Fruit fly (Drosophila melanogaster) whole organism, embryonic: Measurements from ENCODE around the gene CG5853.

Source experiments
- ATbp ChIP-seq: fragments of 200-800 bp; sonication (Bioruptor generic); optimal IDR thresholded peaks from 2 replicates; lab custom pipeline; 2017; ENCODE audit warnings: missing biosample characterization, mild to moderate bottlenecking, missing genetic modification characterization, missing genetic modification reagents
- Ada2b ChIP-seq: fragments of 200-800 bp; sonication (Bioruptor generic); IDR thresholded peaks from 2 replicates; pipeline ENCODE4 v1.3.6; 2022; ENCODE audit warnings: missing biosample characterization, missing genetic modification characterization
- CG10431 ChIP-seq: fragments of 200-800 bp; sonication (Bioruptor generic); optimal IDR thresholded peaks from 3 replicates; lab custom pipeline; 2018; ENCODE audit warnings: missing biosample characterization, mild to moderate bottlenecking, missing genetic modification characterization
- CG10543 ChIP-seq: fragments of 200-800 bp; sonication (Bioruptor generic); optimal IDR thresholded peaks from 3 replicates; lab custom pipeline; 2017; ENCODE audit warnings: missing biosample characterization, mild to moderate bottlenecking, missing genetic modification characterization, moderate library complexity
- CG11398 ChIP-seq: fragments of 200-800 bp; sonication (Bioruptor generic); optimal IDR thresholded peaks from 2 replicates; lab custom pipeline; 2016; ENCODE audit warnings: missing biosample characterization, missing genetic modification characterization
- CG13123 ChIP-seq: fragments of 200-800 bp; sonication (Bioruptor generic); optimal IDR thresholded peaks from 2 replicates; lab custom pipeline; 2016; ENCODE audit warnings: missing biosample characterization, missing genetic modification characterization
- CG14441 ChIP-seq: fragments of 200-800 bp; sonication (Bioruptor generic); IDR thresholded peaks from 2 replicates; pipeline ENCODE4 v1.3.6; 2022; ENCODE audit warnings: missing biosample characterization, missing genetic modification characterization
- CG1529 ChIP-seq: fragments of 200-800 bp; sonication (Bioruptor generic); optimal IDR thresholded peaks from 3 replicates; lab custom pipeline; 2018; ENCODE audit warnings: missing biosample characterization, missing genetic modification characterization
- CG15514 ChIP-seq: fragments of 200-800 bp; sonication (Bioruptor generic); optimal IDR thresholded peaks from 3 replicates; lab custom pipeline; 2017; ENCODE audit warnings: missing biosample characterization, missing genetic modification characterization, mild to moderate bottlenecking, moderate library complexity, missing genetic modification reagents
- CG2120 ChIP-seq: fragments of 200-800 bp; sonication (Bioruptor generic); optimal IDR thresholded peaks from 3 replicates; lab custom pipeline; 2016; ENCODE audit warnings: missing biosample characterization, missing genetic modification characterization
- CG3838 ChIP-seq: fragments of 200-800 bp; sonication (Bioruptor generic); optimal IDR thresholded peaks from 3 replicates; lab custom pipeline; 2016; ENCODE audit warnings: missing biosample characterization, missing genetic modification characterization
- CG6254 ChIP-seq: fragments of 200-800 bp; sonication (Bioruptor generic); optimal IDR thresholded peaks from 3 replicates; lab custom pipeline; 2017; ENCODE audit warnings: mild to moderate bottlenecking, missing biosample characterization, missing genetic modification reagents, missing genetic modification characterization
- CG6689 ChIP-seq: fragments of 200-800 bp; sonication (Bioruptor generic); IDR thresholded peaks from 2 replicates; pipeline ENCODE4 v1.3.6; 2022; ENCODE audit warnings: missing biosample characterization, missing genetic modification characterization
- CG6791 ChIP-seq: fragments of 200-800 bp; sonication (Bioruptor generic); IDR thresholded peaks from 3 replicates; pipeline ENCODE4 v1.3.6; 2022; ENCODE audit warnings: missing biosample characterization, missing genetic modification characterization; ENCODE audit not compliant: partially characterized antibody
- CG6813 ChIP-seq: fragments of 200-800 bp; sonication (Bioruptor generic); optimal IDR thresholded peaks from 2 replicates; lab custom pipeline; 2017; ENCODE audit warnings: missing biosample characterization, missing genetic modification characterization, mild to moderate bottlenecking, moderate library complexity, missing genetic modification reagents
- CG7987 ChIP-seq: fragments of 200-800 bp; sonication (Bioruptor generic); optimal IDR thresholded peaks from 2 replicates; lab custom pipeline; 2018; ENCODE audit warnings: missing biosample characterization, mild to moderate bottlenecking, missing genetic modification characterization, moderate library complexity
- CG8388 ChIP-seq: fragments of 200-800 bp; sonication (Bioruptor generic); optimal IDR thresholded peaks from 2 replicates; lab custom pipeline; 2019; ENCODE audit warnings: missing biosample characterization, mild to moderate bottlenecking, missing genetic modification characterization, moderate library complexity
- Dek ChIP-seq: fragments of 200-800 bp; sonication (Bioruptor generic); optimal IDR thresholded peaks from 3 replicates; lab custom pipeline; 2019; ENCODE audit warnings: missing biosample characterization, mild to moderate bottlenecking, missing genetic modification characterization, moderate library complexity
- Dll ChIP-seq: fragments of 200-800 bp; sonication (Bioruptor generic); IDR thresholded peaks from 4 replicates; pipeline ENCODE4 v1.3.6; 2022; ENCODE audit warnings: missing biosample characterization, missing genetic modification characterization; ENCODE audit not compliant: partially characterized antibody
- Dp ChIP-seq: fragments of 200-800 bp; sonication (Bioruptor generic); optimal IDR thresholded peaks from 2 replicates; lab custom pipeline; 2018; ENCODE audit warnings: missing biosample characterization, mild to moderate bottlenecking, missing genetic modification characterization, moderate library complexity
- GATAe ChIP-seq: fragments of 200-800 bp; sonication (Bioruptor generic); conservative IDR thresholded peaks from 2 replicates; pipeline ENCODE4 v1.3.6; 2022; ENCODE audit warnings: missing biosample characterization, missing genetic modification characterization
- HLH3B ChIP-seq: fragments of 200-800 bp; sonication (Bioruptor generic); IDR thresholded peaks from 2 replicates; pipeline ENCODE4 v1.3.6; 2022; ENCODE audit warnings: missing biosample characterization, missing genetic modification characterization
- HLH54F ChIP-seq: fragments of 200-800 bp; sonication (Bioruptor generic); optimal IDR thresholded peaks from 3 replicates; lab custom pipeline; 2016; ENCODE audit warnings: missing biosample characterization, missing genetic modification characterization
- Hmx ChIP-seq: fragments of 200-800 bp; sonication (Bioruptor generic); optimal IDR thresholded peaks from 2 replicates; lab custom pipeline; 2016; ENCODE audit warnings: missing biosample characterization, missing genetic modification characterization
- Hsf ChIP-seq: fragments of 200-800 bp; sonication (Bioruptor generic); optimal IDR thresholded peaks from 3 replicates; lab custom pipeline; 2016; ENCODE audit warnings: missing biosample characterization, missing genetic modification characterization
- Nf-YC ChIP-seq: fragments of 200-800 bp; optimal IDR thresholded peaks from 3 replicates; lab custom pipeline; 2019; ENCODE audit warnings: missing biosample characterization, mild to moderate bottlenecking, missing genetic modification characterization, moderate library complexity
- Optix ChIP-seq: fragments of 200-800 bp; sonication (Bioruptor generic); IDR thresholded peaks from 3 replicates; pipeline ENCODE4 v1.3.6; 2022; ENCODE audit warnings: missing biosample characterization, missing genetic modification characterization
- Pdp1 ChIP-seq, 2 experiments: fragments of 200-800 bp; sonication (Bioruptor generic); optimal IDR thresholded peaks; 3 replicates each; lab custom pipeline; 2016; ENCODE audit warnings: missing biosample characterization in 2 of 2, missing genetic modification characterization in 2 of 2, mild to moderate bottlenecking in 1 of 2, moderate library complexity in 1 of 2
- Vsx1 ChIP-seq: fragments of 200-800 bp; sonication (Bioruptor generic); optimal IDR thresholded peaks from 2 replicates; lab custom pipeline; 2017; ENCODE audit warnings: missing biosample characterization, mild to moderate bottlenecking, missing genetic modification characterization, missing genetic modification reagents
- ems ChIP-seq: fragments of 200-800 bp; sonication (Bioruptor generic); optimal IDR thresholded peaks from 3 replicates; lab custom pipeline; 2016; ENCODE audit warnings: missing biosample characterization, missing genetic modification characterization
- exex ChIP-seq: fragments of 200-800 bp; sonication (Bioruptor generic); optimal IDR thresholded peaks from 4 replicates; lab custom pipeline; 2018; ENCODE audit warnings: missing biosample characterization, mild to moderate bottlenecking, missing genetic modification characterization, moderate library complexity
- fu2 ChIP-seq: fragments of 200-800 bp; sonication (Bioruptor generic); optimal IDR thresholded peaks from 2 replicates; lab custom pipeline; 2016; ENCODE audit warnings: missing biosample characterization, missing genetic modification characterization
- gt ChIP-seq: fragments of 200-800 bp; sonication (Bioruptor generic); IDR thresholded peaks from 2 replicates; pipeline ENCODE4 v1.3.6; 2022; ENCODE audit warnings: missing biosample characterization, missing genetic modification characterization
- hb ChIP-seq: fragments of 200-800 bp; sonication (Bioruptor generic); IDR thresholded peaks from 3 replicates; pipeline ENCODE4 v1.3.6; 2022; ENCODE audit warnings: missing biosample characterization, missing genetic modification characterization; ENCODE audit not compliant: partially characterized antibody
- inv ChIP-seq: fragments of 200-800 bp; sonication (Bioruptor generic); IDR thresholded peaks from 2 replicates; pipeline ENCODE4 v1.3.6; 2022; ENCODE audit warnings: missing biosample characterization, missing genetic modification characterization; ENCODE audit not compliant: partially characterized antibody
- lilli ChIP-seq: fragments of 200-800 bp; sonication (Bioruptor generic); optimal IDR thresholded peaks from 3 replicates; lab custom pipeline; 2016; ENCODE audit warnings: missing biosample characterization, missing genetic modification characterization
- lola ChIP-seq, 3 experiments: fragments of >200 bp in 2 of 3; fragments of 200-800 bp in 1 of 3; sonication (Bioruptor generic) in 1 of 3; optimal IDR thresholded peaks; 2 replicates each; lab custom pipeline; 2017 to 2019; ENCODE audit warnings: missing biosample characterization in 3 of 3, missing genetic modification characterization in 3 of 3, mild to moderate bottlenecking in 1 of 3, moderate library complexity in 1 of 3
- nom ChIP-seq: fragments of 200-800 bp; sonication (Bioruptor generic); optimal IDR thresholded peaks from 2 replicates; lab custom pipeline; 2017; ENCODE audit warnings: missing biosample characterization, missing genetic modification characterization, mild to moderate bottlenecking, moderate library complexity, missing genetic modification reagents
- oc ChIP-seq: fragments of 200-800 bp; sonication (Bioruptor generic); optimal IDR thresholded peaks from 2 replicates; lab custom pipeline; 2018; ENCODE audit warnings: missing biosample characterization, mild to moderate bottlenecking, missing genetic modification characterization, moderate library complexity
- org-1 ChIP-seq: fragments of 200-800 bp; sonication (Bioruptor generic); optimal IDR thresholded peaks from 2 replicates; lab custom pipeline; 2017; ENCODE audit warnings: missing biosample characterization, missing genetic modification characterization
- salm ChIP-seq: fragments of 200-800 bp; sonication (Bioruptor generic); optimal IDR thresholded peaks from 2 replicates; lab custom pipeline; 2018; ENCODE audit warnings: missing biosample characterization, mild to moderate bottlenecking, missing genetic modification characterization
- shn ChIP-seq: fragments of 200-800 bp; sonication (Bioruptor generic); optimal IDR thresholded peaks from 3 replicates; lab custom pipeline; 2016; ENCODE audit warnings: missing biosample characterization, missing genetic modification characterization
- sim ChIP-seq: fragments of 200-800 bp; sonication (Bioruptor generic); IDR thresholded peaks from 2 replicates; pipeline ENCODE4 v1.3.6; 2022; ENCODE audit warnings: missing biosample characterization, missing genetic modification characterization
- sna ChIP-seq: fragments of 200-800 bp; sonication (Bioruptor generic); IDR thresholded peaks from 2 replicates; pipeline ENCODE4 v1.3.6; 2022; ENCODE audit warnings: missing biosample characterization, missing genetic modification characterization; ENCODE audit not compliant: partially characterized antibody
- sug ChIP-seq: fragments of 200-800 bp; optimal IDR thresholded peaks from 2 replicates; lab custom pipeline; 2019; ENCODE audit warnings: missing biosample characterization, mild to moderate bottlenecking, missing genetic modification characterization, moderate library complexity
- trem ChIP-seq: fragments of 200-800 bp; optimal IDR thresholded peaks from 3 replicates; lab custom pipeline; 2019; ENCODE audit warnings: missing biosample characterization, mild to moderate bottlenecking, missing genetic modification characterization, moderate library complexity
- unpg ChIP-seq: fragments of 200-800 bp; sonication (Bioruptor generic); optimal IDR thresholded peaks from 3 replicates; lab custom pipeline; 2018; ENCODE audit warnings: missing biosample characterization, mild to moderate bottlenecking, missing genetic modification characterization, moderate library complexity

CG5853 gene

DNA sequence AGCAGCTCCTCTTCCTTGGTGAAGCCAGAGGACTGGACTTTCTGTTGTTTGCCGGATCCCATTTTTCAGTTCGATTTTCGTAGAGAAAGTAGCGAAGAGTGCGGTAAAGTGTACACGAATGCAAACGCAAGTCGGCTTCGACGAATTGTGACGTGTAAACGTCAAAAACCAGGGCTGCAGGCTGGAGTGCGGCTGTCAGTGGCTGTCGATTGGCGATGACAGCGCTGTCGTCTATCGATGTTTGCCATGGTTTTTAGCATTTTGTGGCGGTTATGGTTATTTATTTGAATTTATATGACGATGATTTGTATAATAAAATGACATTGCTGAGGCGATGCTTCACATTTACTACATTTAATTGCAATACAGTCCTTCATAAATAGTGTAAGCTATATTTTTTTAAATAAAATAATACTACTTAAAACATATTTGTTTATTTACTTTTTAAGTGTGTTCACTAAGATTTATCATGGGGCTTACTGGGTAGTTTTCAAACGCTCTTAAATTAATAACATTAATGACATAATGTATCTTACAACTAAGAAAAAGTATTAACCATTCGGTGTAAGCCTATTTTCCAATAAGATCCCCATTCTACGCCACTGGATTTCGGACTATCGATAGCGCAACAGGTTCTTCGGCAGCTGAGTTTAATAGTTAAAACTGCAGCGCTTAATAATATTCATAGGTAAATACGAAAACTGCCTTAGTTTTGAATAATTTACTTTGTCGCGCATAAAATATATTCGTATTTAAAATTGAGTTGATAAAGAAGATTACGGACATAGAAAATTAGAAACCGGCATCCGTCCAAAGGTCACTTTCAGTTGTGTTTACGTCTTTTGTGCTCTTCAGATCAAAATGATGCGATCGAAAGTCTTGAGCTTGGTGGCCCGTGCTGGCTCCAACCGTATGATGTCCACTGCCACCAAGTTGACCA is 29.2 kb downstream of the CG5853 start, which contains the start of the genes CG5885 and CG4598 (continued):
- TF ChIP-seq CG6254 (GFP tag; lab: Kevin White, UChicago) (no peak), CG6689 (GFP tag; lab: Robert Waterston, UW) (peak; percentile 43; the same call in 1 of the 2 replicates), Optix (peak; percentile 19; the same call in 1 of the 3 replicates), CG11398 (GFP tag; lab: Kevin White, UChicago) (no peak), nom (peak; percentile 96), CG6813 (GFP tag; lab: Kevin White, UChicago) (peak; percentile 23), gt (no peak), CG7987 (no peak), hb (peak; percentile 69), shn (GFP tag; lab: Kevin White, UChicago) (peak; percentile 9), Dp (GFP tag; lab: Kevin White, UChicago) (peak; percentile 88), inv (GFP tag; lab: Robert Waterston, UW) (peak; percentile 58), Dek (tag; lab: Kevin White, UChicago) (peak; percentile 76), CG8388 (GFP tag; lab: Kevin White, UChicago) (peak; percentile 68), Vsx1 (GFP tag; lab: Kevin White, UChicago) (no peak), unpg (peak; percentile 70), sim (GFP tag; lab: Robert Waterston, UW) (no peak; the same call in 1 of the 2 replicates), salm (tag; lab: Kevin White, UChicago) (no peak), lilli (GFP tag; lab: Kevin White, UChicago) (peak; percentile 80), Dll (peak; percentile 77), CG1529 (peak; percentile 49), CG15514 (GFP tag; lab: Kevin White, UChicago) (peak; percentile 64), Pdp1 (GFP tag; optimal IDR thresholded peaks at IDR 0.05; lab: Kevin White, UChicago) (peak; percentile 16 to 68), sna (no peak), CG3838 (GFP tag; lab: Kevin White, UChicago) (peak; percentile 57), org-1 (GFP tag; lab: Kevin White, UChicago) (no peak), Ada2b (GFP tag; lab: Robert Waterston, UW) (peak; percentile 85), CG13123 (GFP tag; lab: Kevin White, UChicago) (peak; percentile 26), CG14441 (GFP tag; lab: Robert Waterston, UW) (no peak), CG6791 (GFP tag; lab: Robert Waterston, UW) (peak; percentile 78), exex (tag; lab: Kevin White, UChicago) (peak; percentile 44), HLH54F (peak; percentile 41), CG10431 (peak; percentile 57), sug (tag; lab: Kevin White, UChicago) (peak; percentile 70), trem (tag; lab: Kevin White, UChicago) (peak; percentile 23), ATbp (GFP tag; lab: Kevin White, UChicago) (peak; percentile 55), HLH3B (GFP tag; lab: Robert Waterston, UW) (no peak; the same call in 1 of the 2 replicates), CG2120 (peak; percentile 76), lola (GFP tag; optimal IDR thresholded peaks at IDR 0.05; lab: Kevin White, UChicago) (peak in 1 of 3 experiments; percentile 71), Hmx (GFP tag; lab: Kevin White, UChicago) (peak; percentile 7), oc (tag; lab: Kevin White, UChicago) (no peak), Nf-YC (tag; lab: Kevin White, UChicago) (peak; percentile 67), ems (GFP tag; lab: Kevin White, UChicago) (peak; percentile 11), GATAe (GFP tag; lab: Robert Waterston, UW) (no peak), CG10543 (GFP tag; lab: Kevin White, UChicago) (peak; percentile 73), fu2 (GFP tag; lab: Kevin White, UChicago) (no peak), Hsf (peak; percentile 38)
